Worm (Caenorhabditis elegans): ENCODE data around the gene sec-20.

DNA sequence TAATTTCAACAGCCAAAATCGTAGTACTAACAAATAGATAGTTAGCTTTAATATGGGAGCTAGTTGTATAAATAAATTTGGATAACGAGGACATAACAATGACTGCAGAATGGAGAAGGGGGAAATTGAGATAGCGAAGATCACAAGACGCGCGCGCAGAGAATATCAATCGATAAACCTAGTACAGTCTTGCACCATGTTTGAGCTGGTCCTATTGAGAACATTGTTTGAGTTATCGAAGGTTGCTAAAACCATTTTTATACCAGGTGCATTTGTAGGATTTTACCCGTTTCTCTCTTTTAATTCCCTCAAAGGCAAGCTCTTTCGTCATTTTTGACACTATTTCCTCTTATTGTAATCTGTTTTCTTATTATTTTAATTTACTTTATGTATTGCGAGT, 20.3 kb upstream of the sec-20 start, which contains the start of the genes F40G9.9 and F40G9.12:
- TF ChIP-seq R02D3.7 (tag; optimal IDR thresholded peaks at IDR 0.05) (no peak), pqm-1 (tag; optimal IDR thresholded peaks at IDR 0.05) (no peak), duxl-1 (tag; optimal IDR thresholded peaks at IDR 0.05; ENCODE audit: poor library complexity) (no peak), T20F7.1 (GFP tag; optimal IDR thresholded peaks at IDR 0.05) (no peak), tag-97 (GFP tag; IDR thresholded peaks at IDR 0.05) (no peak), unc-39 (tag; optimal IDR thresholded peaks at IDR 0.05) (no peak), nhr-6 (tag; optimal IDR thresholded peaks at IDR 0.05) (no peak), skn-1 (tag; optimal IDR thresholded peaks at IDR 0.05) (no peak)
